Worm (Caenorhabditis elegans) whole organism, young adult: ENCODE measurements around the gene rab-1.

Experiments
- C17E4.6 ChIP-seq: fragments of 200-800 bp; sonication (Bioruptor generic); IDR thresholded peaks from 2 replicates; pipeline ENCODE4 v1.3.6; 2022; ENCODE audit warnings: missing genetic modification reagents, missing genetic modification characterization, missing compliant biosample characterization
- F33H1.4 ChIP-seq: fragments of 200-800 bp; sonication (Bioruptor generic); IDR thresholded peaks from 2 replicates; pipeline ENCODE4 v1.3.6; 2022; ENCODE audit warnings: missing genetic modification reagents, missing genetic modification characterization, missing compliant biosample characterization
- ama-1 ChIP-seq, 3 experiments: fragments of 150-350 bp in 1 of 3; sonication (generic microtip) in 2 of 3; optimal IDR thresholded peaks; 2 replicates each; lab custom pipeline; 2014 to 2018; ENCODE audit warnings: missing biosample characterization in 2 of 3, missing genetic modification characterization in 2 of 3, missing genetic modification reagents in 2 of 3
- nhr-27 ChIP-seq: fragments of 200-800 bp; sonication (Bioruptor generic); optimal IDR thresholded peaks from 2 replicates; lab custom pipeline; 2018; ENCODE audit warnings: mild to moderate bottlenecking, missing genetic modification characterization, moderate library complexity, missing compliant biosample characterization
- nhr-80 ChIP-seq: sonication (generic microtip); optimal IDR thresholded peaks from 2 replicates; lab custom pipeline; 2016; ENCODE audit warnings: missing genetic modification characterization, missing compliant biosample characterization
- pbrm-1 ChIP-seq: fragments of 200-800 bp; sonication (Bioruptor generic); IDR thresholded peaks from 2 replicates; pipeline ENCODE4 v1.3.6; 2022; ENCODE audit warnings: missing genetic modification reagents, missing genetic modification characterization, missing compliant biosample characterization
- snpc-1.1 ChIP-seq: sonication (generic microtip); optimal IDR thresholded peaks from 2 replicates; lab custom pipeline; 2017; ENCODE audit warnings: missing genetic modification characterization, mild to moderate bottlenecking, missing compliant biosample characterization, antibody characterized with exemption, moderate library complexity, missing genotype, missing genetic modification reagents; ENCODE audit not compliant: insufficient read depth
- unc-62 ChIP-seq: fragments of 150-350 bp; optimal IDR thresholded peaks from 2 replicates; lab custom pipeline; 2014; ENCODE audit warnings: missing biosample characterization, missing genetic modification reagents, missing genetic modification characterization
- xnd-1 ChIP-seq: sonication (generic microtip); optimal IDR thresholded peaks from 2 replicates; lab custom pipeline; 2016; ENCODE audit warnings: missing genotype, missing genetic modification reagents, missing genetic modification characterization, missing compliant biosample characterization
- ztf-3 ChIP-seq: fragments of 200-800 bp; sonication (Bioruptor generic); optimal IDR thresholded peaks from 2 replicates; lab custom pipeline; 2018; ENCODE audit warnings: mild to moderate bottlenecking, missing genetic modification characterization, missing compliant biosample characterization

DNA sequence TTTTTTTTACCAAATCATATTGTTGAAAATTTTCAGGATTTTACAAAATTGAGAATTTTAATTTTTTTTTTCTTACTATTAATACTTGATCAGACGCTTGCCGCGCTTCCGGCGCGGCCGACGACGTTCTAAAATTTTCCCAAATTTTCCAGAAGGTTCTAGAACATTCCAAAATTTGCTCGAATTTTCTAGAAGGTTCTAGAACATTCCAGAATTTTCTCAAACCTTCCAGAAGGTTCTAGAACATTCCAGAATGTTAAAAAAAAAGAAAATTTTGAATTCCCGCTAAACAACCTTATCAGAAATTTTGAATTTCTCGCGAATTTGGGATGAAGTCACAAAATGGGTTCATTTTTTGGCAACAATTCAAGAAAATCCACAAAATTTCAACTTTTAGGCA is 37.5 kb downstream of the rab-1 start:
- no peak for TF ChIP-seq pbrm-1 (GFP tag; lab: Robert Waterston, UW)
- TF ChIP-seq xnd-1: no peak
- TF ChIP-seq F33H1.4 (GFP tag; lab: Robert Waterston, UW): no peak
- no peak for TF ChIP-seq nhr-27 (tag; lab: Kevin White, UChicago)
- TF ChIP-seq ama-1 (optimal IDR thresholded peaks at IDR 0.05; lab: Kevin White, UChicago): no peak
- TF ChIP-seq ama-1 (GFP tag; optimal IDR thresholded peaks at IDR 0.05; lab: Kevin White, UChicago): no peak
- TF ChIP-seq unc-62 (GFP tag; lab: Kevin White, UChicago): no peak
- no peak for TF ChIP-seq ztf-3 (GFP tag; lab: Kevin White, UChicago)
- no peak for TF ChIP-seq snpc-1.1 (tag; lab: Kevin White, UChicago)
- TF ChIP-seq C17E4.6 (GFP tag; lab: Robert Waterston, UW): no peak
- TF ChIP-seq nhr-80 (tag; lab: Kevin White, UChicago): no peak
